Worm (Caenorhabditis elegans) whole organism, dauer: Measurements from ENCODE around the gene C55C3.4.

Experiments used
- unc-62 ChIP-seq: sonication (generic microtip); optimal IDR thresholded peaks from 2 replicates; lab custom pipeline; 2017; ENCODE audit warnings: missing biosample characterization, missing genetic modification reagents, missing genetic modification characterization

The C55C3.4 gene

ce11 chrIV:5666115-5667028, 11.6 kb downstream of the C55C3.4 start:
- no peak for TF ChIP-seq unc-62 (GFP tag; lab: Kevin White, UChicago)

DNA sequence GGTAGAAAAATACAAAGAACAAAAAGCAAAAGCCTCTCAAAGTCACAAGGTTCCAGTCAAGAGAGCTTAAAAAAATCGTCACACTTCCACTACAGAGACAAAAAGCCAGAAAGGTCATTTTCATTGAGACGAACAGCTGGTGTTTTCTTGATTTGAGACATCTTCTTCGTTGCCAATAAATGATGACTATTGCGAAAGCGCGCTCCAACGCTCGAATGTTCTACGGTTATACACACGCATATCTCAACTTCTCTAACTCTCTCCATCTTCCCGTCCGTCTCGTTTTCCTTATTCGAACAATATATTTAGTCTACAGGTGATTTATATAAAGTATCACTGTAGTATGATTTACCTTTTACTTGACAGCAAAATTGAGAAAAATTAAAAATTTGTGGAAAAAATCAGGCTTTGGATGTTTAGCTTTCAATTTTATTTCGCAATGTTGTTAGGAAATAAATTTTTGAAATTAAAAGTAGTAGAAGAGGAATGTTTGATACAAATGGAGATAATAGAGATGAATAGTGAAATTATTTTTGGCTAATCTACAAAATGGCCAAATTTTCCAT, 12.5 kb downstream of the C55C3.4 start:
- TF ChIP-seq unc-62 (GFP tag; lab: Kevin White, UChicago): no peak

DNA sequence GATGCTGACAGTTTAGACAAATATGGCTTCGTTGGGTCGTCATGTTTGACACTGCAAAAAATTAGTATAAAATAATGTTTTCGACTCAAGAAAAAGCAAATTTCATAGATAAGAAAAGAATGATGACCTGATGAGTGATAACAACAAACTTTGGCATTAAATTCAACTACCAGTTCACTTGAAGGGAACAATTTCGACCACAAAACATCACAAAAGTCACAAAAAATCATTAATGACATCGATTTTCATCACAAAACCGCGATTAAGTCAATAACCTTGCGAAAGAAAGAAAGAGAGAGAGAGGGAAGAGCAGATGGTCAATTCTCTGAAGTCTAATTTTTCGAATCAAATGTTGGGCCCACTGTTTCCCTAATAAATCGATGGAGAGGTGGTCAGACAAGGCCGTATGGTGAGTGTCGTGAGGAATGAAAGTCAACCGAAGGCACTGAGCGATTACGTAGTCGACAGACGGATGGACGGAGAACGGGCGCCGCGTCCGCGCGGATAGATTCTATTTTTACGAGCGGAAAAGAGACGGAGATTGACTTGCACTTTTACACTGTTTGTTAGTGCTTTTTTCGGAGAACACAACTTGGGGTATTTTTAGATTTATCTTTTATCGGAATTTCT, 13.5 kb downstream of the C55C3.4 start, which contains the start of gene bec-1:
TSS of gene bec-1 (minus strand) at position 51 of the 630 bp plus-strand sequence.
- TF ChIP-seq unc-62 (GFP tag; lab: Kevin White, UChicago): no peak

DNA sequence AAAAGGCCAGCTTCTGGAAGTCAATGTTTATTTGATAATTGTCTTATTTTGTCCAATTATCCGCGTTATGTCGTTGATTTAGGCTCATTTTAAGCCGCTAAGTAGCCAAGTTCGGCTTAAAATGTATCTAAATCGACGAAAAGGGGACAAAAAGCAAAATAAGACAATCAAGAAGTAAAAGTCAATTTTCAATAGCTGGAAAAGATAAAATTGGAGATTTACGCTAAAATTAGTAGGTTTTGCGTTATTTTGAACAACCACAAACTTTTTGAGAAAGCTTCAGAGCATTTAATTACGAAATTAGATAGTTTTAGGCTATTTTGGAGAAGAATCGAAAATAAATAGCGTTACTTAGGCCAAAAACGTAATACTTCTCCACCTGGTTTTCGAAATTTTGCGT, 15.1 kb downstream of the C55C3.4 start:
- no peak for TF ChIP-seq unc-62 (GFP tag; lab: Kevin White, UChicago)

DNA sequence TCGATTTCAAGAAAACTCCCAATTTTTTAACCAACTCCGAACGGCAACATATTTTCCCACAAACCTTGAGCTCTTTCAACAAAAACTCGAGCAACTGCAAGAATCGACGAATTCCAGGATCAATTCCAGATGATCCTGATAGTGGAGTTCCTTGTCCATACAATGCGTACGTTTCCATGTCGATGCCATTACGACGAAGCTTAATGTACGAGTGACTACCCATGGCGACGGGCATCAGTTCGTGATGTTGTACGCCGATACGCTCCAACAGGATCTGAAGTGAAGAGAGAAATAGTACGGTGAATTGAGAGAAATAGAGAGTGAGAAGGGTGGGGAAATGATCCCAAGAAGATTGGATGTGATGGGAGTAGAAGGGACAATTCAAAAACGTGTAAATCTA, 15.9 kb downstream of the C55C3.4 start:
- TF ChIP-seq unc-62 (GFP tag; lab: Kevin White, UChicago): no peak

ce11 chrIV:5660239-5660638, 17.7 kb downstream of the C55C3.4 start, which contains the start of gene skn-1:
Gene skn-1, minus strand, starts transcription at chrIV:5660384.
- TF ChIP-seq unc-62 (GFP tag; lab: Kevin White, UChicago): no peak

- TF ChIP-seq unc-62 (GFP tag; lab: Kevin White, UChicago): no peak
Measured at ce11 chrIV:5659461-5659860, 18.5 kb downstream of the C55C3.4 start.

- no peak for TF ChIP-seq unc-62 (GFP tag; lab: Kevin White, UChicago)
Measured at ce11 chrIV:5658897-5659296, 19.0 kb downstream of the C55C3.4 start.

ce11 chrIV:5658225-5658624, 19.7 kb downstream of the C55C3.4 start:
- no peak for TF ChIP-seq unc-62 (GFP tag; lab: Kevin White, UChicago)

DNA sequence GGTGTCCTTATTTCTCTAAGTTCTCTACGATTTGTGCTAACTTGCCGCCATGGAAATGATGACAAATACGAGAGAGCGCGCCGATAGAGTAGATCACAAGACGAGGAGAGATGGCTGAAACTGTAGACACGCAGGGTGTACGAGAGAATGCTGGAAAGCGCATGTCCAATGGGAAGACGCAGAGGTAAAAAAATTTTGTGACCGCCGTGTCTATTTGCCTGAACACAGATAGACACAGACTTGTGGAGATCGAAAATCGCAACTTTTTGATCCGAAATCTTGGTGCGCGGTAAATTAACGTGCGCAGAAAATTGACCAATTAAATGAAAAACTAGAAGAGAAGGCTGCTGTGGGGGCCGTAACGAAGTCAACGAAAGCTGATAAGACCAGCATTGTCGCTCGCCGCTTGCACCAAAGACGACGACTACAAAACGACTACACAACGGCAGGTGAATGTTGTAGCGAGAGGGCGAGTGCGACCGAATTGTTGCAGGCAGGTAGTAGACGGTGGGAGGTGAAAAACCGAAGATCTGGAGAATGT, 20.7 kb downstream of the C55C3.4 start:
- no peak for TF ChIP-seq unc-62 (GFP tag; lab: Kevin White, UChicago)

DNA sequence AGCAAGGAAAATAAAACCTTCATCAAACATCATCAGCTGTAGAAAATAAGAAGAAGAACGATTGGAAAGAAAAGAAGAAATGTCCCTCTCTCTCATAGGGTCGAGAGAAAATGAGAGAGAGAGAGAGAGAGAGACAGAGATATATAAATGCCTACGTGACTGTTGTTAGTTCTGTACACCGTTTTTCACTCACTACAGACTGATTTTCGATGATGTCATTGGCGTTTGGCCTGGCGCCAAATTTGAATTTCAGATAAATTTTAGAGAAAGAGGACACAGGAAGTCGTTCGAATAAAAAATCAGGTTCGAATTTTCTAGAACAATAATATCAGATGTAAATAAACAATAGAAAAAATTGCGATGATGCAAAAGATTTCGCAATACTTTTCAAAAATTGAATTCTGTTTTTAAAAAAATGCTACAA, 22.0 kb downstream of the C55C3.4 start:
- TF ChIP-seq unc-62 (GFP tag; lab: Kevin White, UChicago): no peak

ce11 chrIV:5654693-5655092, 23.3 kb downstream of the C55C3.4 start:
- no peak for TF ChIP-seq unc-62 (GFP tag; lab: Kevin White, UChicago)

- TF ChIP-seq unc-62 (GFP tag; lab: Kevin White, UChicago): no peak
Measured at ce11 chrIV:5654203-5654602, 23.7 kb downstream of the C55C3.4 start.

ce11 chrIV:5653649-5654048, 24.3 kb downstream of the C55C3.4 start, which contains the start of gene clec-178:
Gene clec-178, plus strand, starts transcription at chrIV:5653949.
- TF ChIP-seq unc-62 (GFP tag; lab: Kevin White, UChicago): no peak

DNA sequence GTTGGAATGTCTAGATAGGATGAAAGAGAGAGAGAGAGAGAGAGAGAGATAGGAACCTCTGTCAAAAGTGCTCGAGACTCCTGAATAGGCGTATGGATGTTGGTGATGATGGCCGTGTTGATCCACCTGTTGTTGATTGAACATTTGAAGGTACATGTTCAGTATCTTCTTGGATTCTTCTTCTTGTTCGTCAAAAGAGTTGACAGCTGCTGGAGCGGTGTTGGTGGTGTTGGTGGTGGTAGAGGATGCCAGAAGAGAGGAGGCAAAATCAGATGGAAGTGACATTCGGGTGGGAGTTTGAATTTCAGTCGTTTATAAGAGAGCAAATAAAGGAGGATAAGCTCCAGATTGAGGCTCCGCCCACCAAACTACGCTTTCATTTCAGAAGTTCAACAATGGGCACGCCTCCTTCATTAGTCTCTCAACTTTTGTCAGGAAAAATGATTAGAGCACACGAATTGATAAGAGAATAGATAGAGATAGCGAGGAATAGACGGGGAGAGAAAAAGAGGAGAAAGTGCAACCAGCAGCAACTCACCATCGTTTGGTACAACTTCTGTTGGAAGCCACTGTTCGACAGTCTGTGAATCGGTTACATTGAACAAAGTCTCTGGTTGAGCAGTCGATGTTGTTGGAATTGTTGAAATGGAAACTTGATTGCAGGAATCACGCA, 25.0 kb downstream of the C55C3.4 start:
- TF ChIP-seq unc-62 (GFP tag; lab: Kevin White, UChicago): no peak
